Worm (Caenorhabditis elegans): Measurements from ENCODE around the gene M176.11.
"Not testable (repeated sequence)": the region's sequence is repeated elsewhere in the genome, so short reads cannot be mapped to it uniquely, and the experiment has no call there.

- TF ChIP-seq skn-1 (tag; optimal IDR thresholded peaks at IDR 0.05); elt-2 (tag; optimal IDR thresholded peaks at IDR 0.05); nhr-23 (tag; optimal IDR thresholded peaks at IDR 0.05); nhr-77 (tag; optimal IDR thresholded peaks at IDR 0.05); fos-1 (tag; optimal IDR thresholded peaks at IDR 0.05); nhr-237 (tag; optimal IDR thresholded peaks at IDR 0.05); nhr-25 (tag; optimal IDR thresholded peaks at IDR 0.05); elt-3 (tag; optimal IDR thresholded peaks at IDR 0.05); ceh-82 (tag; optimal IDR thresholded peaks at IDR 0.05); unc-62 (GFP tag; optimal IDR thresholded peaks at IDR 0.05); nhr-11 (tag; optimal IDR thresholded peaks at IDR 0.05); aly-2 (tag; optimal IDR thresholded peaks at IDR 0.05): not testable (repeated sequence)
Observed at ce11 chrII:9459462-9459861, 37.4 kb downstream of the M176.11 start, which contains the start of gene R09D1.14.
